Worm (Caenorhabditis elegans): ENCODE measurements around the gene T24C4.2.

T24C4.2 gene

DNA sequence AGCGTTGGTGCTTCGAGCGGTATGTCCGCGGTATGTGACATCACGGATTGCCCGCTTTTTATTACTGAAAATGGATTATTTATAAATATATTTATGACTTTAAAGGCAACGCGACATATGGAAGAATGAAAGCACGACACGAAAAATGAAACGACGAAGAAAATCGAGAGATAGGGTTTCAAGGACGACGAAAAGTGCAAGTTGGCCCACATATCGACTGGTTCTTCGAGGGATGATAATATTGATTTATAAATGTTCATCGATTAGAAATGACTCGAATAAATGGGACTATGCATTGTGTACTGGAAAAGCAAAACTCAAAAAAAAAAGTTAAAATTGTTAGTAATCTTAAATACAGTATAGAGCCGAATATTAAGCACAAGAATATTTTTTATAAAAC, 17.0 kb upstream of the T24C4.2 start, which contains the start of gene zer-1:
Gene zer-1, minus strand, starts transcription at position 68 of the 400 bp plus-strand sequence.
- no peak for TF ChIP-seq sea-1 (GFP tag; conservative IDR thresholded peaks at IDR 0.05)
- no peak for TF ChIP-seq pes-1 (GFP tag; IDR thresholded peaks at IDR 0.05)
- no peak for TF ChIP-seq tra-4 (tag; optimal IDR thresholded peaks at IDR 0.05)
- no peak for TF ChIP-seq scrt-1 (GFP tag; IDR thresholded peaks at IDR 0.05)
- no peak for TF ChIP-seq B0310.2 (tag; optimal IDR thresholded peaks at IDR 0.05)
- no peak for TF ChIP-seq ets-7 (tag; optimal IDR thresholded peaks at IDR 0.05)
- TF ChIP-seq tbx-37 (GFP tag; conservative IDR thresholded peaks at IDR 0.05), result no peak
- no peak for TF ChIP-seq flt-1 (GFP tag; IDR thresholded peaks at IDR 0.05)
- TF ChIP-seq ceh-36 (tag; optimal IDR thresholded peaks at IDR 0.05), result no peak
- no peak for TF ChIP-seq hmbx-1 (tag; optimal IDR thresholded peaks at IDR 0.05)
- no peak for TF ChIP-seq F13C5.2 (tag; optimal IDR thresholded peaks at IDR 0.05)
- TF ChIP-seq hmg-4 (GFP tag; optimal IDR thresholded peaks at IDR 0.05), result no peak
- no peak for TF ChIP-seq hnd-1 (tag; optimal IDR thresholded peaks at IDR 0.05)
- no peak for TF ChIP-seq aly-1 (tag; optimal IDR thresholded peaks at IDR 0.05)
- TF ChIP-seq ceh-13 (GFP tag; optimal IDR thresholded peaks at IDR 0.05), result no peak
- TF ChIP-seq ama-1 (optimal IDR thresholded peaks at IDR 0.05), result no peak
- TF ChIP-seq tbx-11 (GFP tag; IDR thresholded peaks at IDR 0.05), result no peak

DNA sequence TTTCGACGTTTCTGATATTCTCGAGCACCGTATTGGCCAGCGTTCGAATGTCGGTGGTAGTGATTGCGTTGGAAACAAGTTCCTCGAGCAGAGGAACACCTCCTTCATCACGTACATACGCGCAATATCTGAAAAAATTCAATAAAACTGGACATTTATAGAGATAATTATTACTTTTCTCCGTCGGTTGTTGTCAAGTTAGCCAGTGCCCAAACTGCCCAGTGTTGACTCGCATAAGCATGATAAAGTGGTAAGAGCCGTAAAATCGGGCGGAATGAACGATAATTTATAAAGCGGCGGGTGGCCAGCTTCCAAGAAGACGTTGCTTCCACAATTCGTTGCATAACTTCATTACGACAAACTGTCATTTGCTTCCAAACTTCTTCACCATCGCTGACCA, 13.8 kb upstream of the T24C4.2 start:
- TF ChIP-seq sea-1 (GFP tag; conservative IDR thresholded peaks at IDR 0.05) (no peak), flt-1 (GFP tag; IDR thresholded peaks at IDR 0.05) (no peak), aly-1 (tag; optimal IDR thresholded peaks at IDR 0.05) (no peak)

DNA sequence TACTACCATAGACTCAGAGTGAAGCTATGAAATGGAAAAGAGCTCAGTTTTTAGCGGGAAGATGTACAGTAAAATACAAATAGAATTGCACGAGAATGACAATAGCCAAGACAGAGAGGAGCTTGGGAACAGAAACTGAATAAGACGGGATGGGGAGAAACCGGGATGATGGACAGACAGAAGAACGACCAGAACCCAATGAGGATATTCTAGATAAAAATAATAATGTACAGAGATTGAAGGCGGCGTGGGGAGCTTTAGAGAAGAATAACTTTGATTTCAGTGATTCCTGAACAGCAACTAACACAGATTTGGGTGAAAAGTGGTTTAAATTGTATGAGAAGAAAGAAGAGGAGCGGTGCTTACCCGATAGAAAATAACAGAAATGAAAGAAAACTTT, 11.7 kb upstream of the T24C4.2 start:
- TF ChIP-seq ama-1 (optimal IDR thresholded peaks at IDR 0.05) (no peak), hnd-1 (tag; optimal IDR thresholded peaks at IDR 0.05) (no peak), flt-1 (GFP tag; IDR thresholded peaks at IDR 0.05) (no peak), ets-7 (tag; optimal IDR thresholded peaks at IDR 0.05) (no peak), B0310.2 (tag; optimal IDR thresholded peaks at IDR 0.05) (no peak), pes-1 (GFP tag; IDR thresholded peaks at IDR 0.05) (no peak), scrt-1 (GFP tag; IDR thresholded peaks at IDR 0.05) (no peak), tra-4 (tag; optimal IDR thresholded peaks at IDR 0.05) (no peak), sea-1 (GFP tag; conservative IDR thresholded peaks at IDR 0.05) (no peak), ceh-13 (GFP tag; optimal IDR thresholded peaks at IDR 0.05) (no peak), ceh-36 (tag; optimal IDR thresholded peaks at IDR 0.05) (no peak), aly-1 (tag; optimal IDR thresholded peaks at IDR 0.05) (no peak), hmbx-1 (tag; optimal IDR thresholded peaks at IDR 0.05) (no peak), hmg-4 (GFP tag; optimal IDR thresholded peaks at IDR 0.05) (no peak), tbx-11 (GFP tag; IDR thresholded peaks at IDR 0.05) (no peak), tbx-37 (GFP tag; conservative IDR thresholded peaks at IDR 0.05) (no peak), F13C5.2 (tag; optimal IDR thresholded peaks at IDR 0.05) (no peak)

DNA sequence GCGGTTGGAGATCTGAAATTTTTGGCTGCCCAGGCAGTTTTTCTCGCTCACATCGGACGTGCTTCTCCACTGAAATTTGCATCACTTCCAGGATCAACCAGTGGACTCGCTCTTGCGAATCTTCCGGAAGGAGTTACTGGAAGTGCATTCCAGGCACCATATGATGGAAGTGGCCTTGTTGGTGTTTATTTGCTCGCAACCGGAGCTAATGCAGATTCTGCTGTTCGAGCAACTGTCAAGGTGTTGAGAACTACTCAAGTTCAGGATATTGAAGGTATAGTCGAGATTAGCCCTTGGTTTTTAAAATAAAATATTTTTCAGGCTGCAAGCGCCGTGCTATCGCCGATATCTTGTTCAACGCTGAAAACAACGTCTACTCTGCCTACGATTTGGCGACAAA, 11.1 kb upstream of the T24C4.2 start:
- no peak for TF ChIP-seq pes-1 (GFP tag; IDR thresholded peaks at IDR 0.05)
- no peak for TF ChIP-seq tra-4 (tag; optimal IDR thresholded peaks at IDR 0.05)
- TF ChIP-seq tbx-37 (GFP tag; conservative IDR thresholded peaks at IDR 0.05), result no peak
- TF ChIP-seq hmg-4 (GFP tag; optimal IDR thresholded peaks at IDR 0.05), result no peak
- no peak for TF ChIP-seq hnd-1 (tag; optimal IDR thresholded peaks at IDR 0.05)
- no peak for TF ChIP-seq F13C5.2 (tag; optimal IDR thresholded peaks at IDR 0.05)
- TF ChIP-seq sea-1 (GFP tag; conservative IDR thresholded peaks at IDR 0.05), result no peak
- TF ChIP-seq scrt-1 (GFP tag; IDR thresholded peaks at IDR 0.05), result no peak
- no peak for TF ChIP-seq flt-1 (GFP tag; IDR thresholded peaks at IDR 0.05)
- no peak for TF ChIP-seq tbx-11 (GFP tag; IDR thresholded peaks at IDR 0.05)
- TF ChIP-seq aly-1 (tag; optimal IDR thresholded peaks at IDR 0.05), result no peak

DNA sequence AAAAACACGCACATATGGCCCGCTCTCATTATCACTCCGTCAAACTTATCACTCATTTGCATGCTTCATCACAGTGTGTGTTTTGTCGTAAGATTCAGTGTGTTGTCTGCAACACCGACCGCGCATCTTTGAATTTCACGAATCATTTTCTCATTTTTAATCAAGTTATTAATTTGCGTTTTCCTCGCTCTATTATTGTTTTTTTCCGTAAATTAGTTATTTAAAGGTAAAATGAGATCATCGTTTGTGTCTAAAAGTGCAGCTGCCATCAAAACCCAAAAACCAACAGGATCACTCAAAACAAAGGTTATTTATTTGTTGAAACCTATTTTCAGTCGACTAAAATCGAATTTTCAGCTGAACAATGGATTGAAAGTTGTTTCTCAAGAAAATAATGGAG, 9.9 kb upstream of the T24C4.2 start, which contains the start of the genes T24C4.5 and ucr-2.3:
Gene T24C4.5, minus strand, starts transcription at position 101 of the 400 bp plus-strand sequence.
Gene ucr-2.3, plus strand, starts transcription at position 227 of the 400 bp plus-strand sequence.
- no peak for TF ChIP-seq tbx-11 (GFP tag; IDR thresholded peaks at IDR 0.05)
- TF ChIP-seq hmbx-1 (tag; optimal IDR thresholded peaks at IDR 0.05), result no peak
- TF ChIP-seq pes-1 (GFP tag; IDR thresholded peaks at IDR 0.05), result no peak
- no peak for TF ChIP-seq hnd-1 (tag; optimal IDR thresholded peaks at IDR 0.05)
- no peak for TF ChIP-seq F13C5.2 (tag; optimal IDR thresholded peaks at IDR 0.05)
- TF ChIP-seq tra-4 (tag; optimal IDR thresholded peaks at IDR 0.05), result no peak
- TF ChIP-seq ceh-13 (GFP tag; optimal IDR thresholded peaks at IDR 0.05), result no peak
- TF ChIP-seq hmg-4 (GFP tag; optimal IDR thresholded peaks at IDR 0.05), result no peak
- no peak for TF ChIP-seq B0310.2 (tag; optimal IDR thresholded peaks at IDR 0.05)
- no peak for TF ChIP-seq ceh-36 (tag; optimal IDR thresholded peaks at IDR 0.05)
- TF ChIP-seq scrt-1 (GFP tag; IDR thresholded peaks at IDR 0.05), result no peak
- TF ChIP-seq aly-1 (tag; optimal IDR thresholded peaks at IDR 0.05), result no peak
- TF ChIP-seq flt-1 (GFP tag; IDR thresholded peaks at IDR 0.05), result no peak
- TF ChIP-seq tbx-37 (GFP tag; conservative IDR thresholded peaks at IDR 0.05), result no peak
- TF ChIP-seq ama-1 (optimal IDR thresholded peaks at IDR 0.05), result no peak
- TF ChIP-seq sea-1 (GFP tag; conservative IDR thresholded peaks at IDR 0.05), result no peak
- TF ChIP-seq ets-7 (tag; optimal IDR thresholded peaks at IDR 0.05), result no peak

DNA sequence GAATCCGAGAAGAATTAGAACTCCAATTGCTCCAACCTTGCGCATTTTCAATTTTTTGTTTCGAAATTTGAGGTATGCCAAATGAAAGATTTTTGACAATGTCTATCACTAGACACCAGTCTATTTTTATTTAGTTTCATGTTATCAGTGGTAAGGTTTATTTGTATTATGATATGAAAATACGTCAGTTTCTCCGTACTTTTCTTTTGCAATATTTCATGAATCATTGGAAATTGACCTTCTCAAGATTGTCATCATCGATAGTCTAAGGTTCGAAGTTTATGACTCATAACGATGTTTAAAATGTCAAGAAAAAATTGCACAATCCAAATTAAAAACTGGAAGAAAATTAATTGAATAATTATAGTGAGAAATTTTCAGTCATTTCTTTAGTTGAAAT, 3.7 kb upstream of the T24C4.2 start, which contains the start of gene clc-19:
Gene clc-19, minus strand, starts transcription at position 135 of the 400 bp plus-strand sequence.
- TF ChIP-seq tbx-37 (GFP tag; conservative IDR thresholded peaks at IDR 0.05) (no peak), pes-1 (GFP tag; IDR thresholded peaks at IDR 0.05) (no peak), flt-1 (GFP tag; IDR thresholded peaks at IDR 0.05) (no peak), hmg-4 (GFP tag; optimal IDR thresholded peaks at IDR 0.05) (no peak), tra-4 (tag; optimal IDR thresholded peaks at IDR 0.05) (no peak), scrt-1 (GFP tag; IDR thresholded peaks at IDR 0.05) (no peak), aly-1 (tag; optimal IDR thresholded peaks at IDR 0.05) (no peak), ets-7 (tag; optimal IDR thresholded peaks at IDR 0.05) (no peak), B0310.2 (tag; optimal IDR thresholded peaks at IDR 0.05) (no peak), F13C5.2 (tag; optimal IDR thresholded peaks at IDR 0.05) (no peak), sea-1 (GFP tag; conservative IDR thresholded peaks at IDR 0.05) (no peak), ceh-36 (tag; optimal IDR thresholded peaks at IDR 0.05) (no peak), ceh-13 (GFP tag; optimal IDR thresholded peaks at IDR 0.05) (no peak), hnd-1 (tag; optimal IDR thresholded peaks at IDR 0.05) (no peak), ama-1 (optimal IDR thresholded peaks at IDR 0.05) (no peak)

DNA sequence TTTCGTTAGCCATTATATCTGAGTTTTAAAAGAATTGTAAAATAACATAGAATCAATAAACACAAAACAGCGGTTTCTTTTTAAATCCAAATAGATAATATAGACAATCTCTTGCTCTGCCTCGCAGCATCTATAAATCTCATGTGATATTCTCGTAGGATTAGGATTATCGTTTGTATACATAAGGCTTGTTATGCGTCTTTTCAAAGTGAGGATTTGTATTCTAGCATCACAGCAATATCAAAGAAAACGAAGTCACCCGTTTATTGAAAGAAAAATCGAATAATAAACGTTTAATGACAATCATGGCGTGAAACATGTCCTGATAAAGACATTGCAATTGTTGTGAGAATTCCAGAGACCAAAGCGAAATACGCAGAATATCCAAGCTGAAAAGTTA, 2.6 kb upstream of the T24C4.2 start, which contains the start of the genes T24C4.3 and clc-20:
Gene T24C4.3, minus strand, starts transcription at position 101 of the 400 bp plus-strand sequence.
Gene clc-20, plus strand, starts transcription at position 211 of the 400 bp plus-strand sequence.
- TF ChIP-seq ets-7 (tag; optimal IDR thresholded peaks at IDR 0.05) (no peak), F13C5.2 (tag; optimal IDR thresholded peaks at IDR 0.05) (no peak), tra-4 (tag; optimal IDR thresholded peaks at IDR 0.05) (no peak), hmg-4 (GFP tag; optimal IDR thresholded peaks at IDR 0.05) (no peak), hmbx-1 (tag; optimal IDR thresholded peaks at IDR 0.05) (no peak), ama-1 (optimal IDR thresholded peaks at IDR 0.05) (no peak), flt-1 (GFP tag; IDR thresholded peaks at IDR 0.05) (no peak), tbx-11 (GFP tag; IDR thresholded peaks at IDR 0.05) (no peak), B0310.2 (tag; optimal IDR thresholded peaks at IDR 0.05) (no peak), pes-1 (GFP tag; IDR thresholded peaks at IDR 0.05) (no peak), hnd-1 (tag; optimal IDR thresholded peaks at IDR 0.05) (no peak), ceh-36 (tag; optimal IDR thresholded peaks at IDR 0.05) (no peak), aly-1 (tag; optimal IDR thresholded peaks at IDR 0.05) (no peak), ceh-13 (GFP tag; optimal IDR thresholded peaks at IDR 0.05) (no peak), scrt-1 (GFP tag; IDR thresholded peaks at IDR 0.05) (no peak), tbx-37 (GFP tag; conservative IDR thresholded peaks at IDR 0.05) (no peak), sea-1 (GFP tag; conservative IDR thresholded peaks at IDR 0.05) (no peak)
